Worm (Caenorhabditis elegans) whole organism, early embryonic: Measurements from ENCODE around the gene nit-1.

Experiments used
- B0310.2 ChIP-seq: sonication (generic microtip); optimal IDR thresholded peaks from 2 replicates; lab custom pipeline; 2016; ENCODE audit warnings: mild to moderate bottlenecking, missing genetic modification characterization, missing compliant biosample characterization
- F13C5.2 ChIP-seq: sonication (generic microtip); optimal IDR thresholded peaks from 2 replicates; lab custom pipeline; 2017; ENCODE audit warnings: mild to moderate bottlenecking, missing genetic modification characterization, inconsistent platforms, missing compliant biosample characterization
- aly-1 ChIP-seq: sonication (generic microtip); optimal IDR thresholded peaks from 2 replicates; lab custom pipeline; 2016; ENCODE audit warnings: missing genetic modification characterization, missing compliant biosample characterization
- ama-1 ChIP-seq: fragments of 150-350 bp; optimal IDR thresholded peaks from 2 replicates; lab custom pipeline; 2014
- ceh-13 ChIP-seq: fragments of 200-800 bp; sonication (Bioruptor generic); optimal IDR thresholded peaks from 2 replicates; lab custom pipeline; 2018; ENCODE audit warnings: mild to moderate bottlenecking, missing genetic modification characterization, missing compliant biosample characterization
- ceh-36 ChIP-seq: sonication (generic microtip); optimal IDR thresholded peaks from 2 replicates; lab custom pipeline; 2016; ENCODE audit warnings: missing genetic modification characterization, inconsistent platforms, missing compliant biosample characterization
- ets-7 ChIP-seq: sonication (generic microtip); optimal IDR thresholded peaks from 2 replicates; lab custom pipeline; 2016; ENCODE audit warnings: missing genotype, missing genetic modification characterization, missing compliant biosample characterization
- flt-1 ChIP-seq: fragments of 200-800 bp; sonication (Bioruptor generic); IDR thresholded peaks from 2 replicates; pipeline ENCODE4 v1.3.6; 2022; ENCODE audit warnings: missing genetic modification characterization, missing compliant biosample characterization
- hmbx-1 ChIP-seq: sonication (generic microtip); optimal IDR thresholded peaks from 2 replicates; lab custom pipeline; 2016; ENCODE audit warnings: mild to moderate bottlenecking, missing genetic modification characterization, missing compliant biosample characterization
- hmg-4 ChIP-seq: fragments of 200-800 bp; sonication (Bioruptor generic); optimal IDR thresholded peaks from 2 replicates; lab custom pipeline; 2018; ENCODE audit warnings: mild to moderate bottlenecking, missing genetic modification characterization, missing compliant biosample characterization
- hnd-1 ChIP-seq: sonication (generic microtip); optimal IDR thresholded peaks from 2 replicates; lab custom pipeline; 2016; ENCODE audit warnings: missing genetic modification characterization, missing compliant biosample characterization
- pes-1 ChIP-seq: fragments of 200-800 bp; sonication (Bioruptor generic); IDR thresholded peaks from 2 replicates; pipeline ENCODE4 v1.3.6; 2022; ENCODE audit warnings: missing genetic modification reagents, missing genetic modification characterization, missing compliant biosample characterization
- scrt-1 ChIP-seq: fragments of 200-800 bp; sonication (Bioruptor generic); IDR thresholded peaks from 2 replicates; pipeline ENCODE4 v1.3.6; 2022; ENCODE audit warnings: missing genetic modification characterization, missing compliant biosample characterization
- sea-1 ChIP-seq: fragments of 200-800 bp; sonication (Bioruptor generic); conservative IDR thresholded peaks from 2 replicates; pipeline ENCODE4 v1.3.6; 2022; ENCODE audit warnings: missing genetic modification characterization, missing compliant biosample characterization
- tbx-11 ChIP-seq: fragments of 200-800 bp; sonication (Bioruptor generic); IDR thresholded peaks from 2 replicates; pipeline ENCODE4 v1.3.6; 2022; ENCODE audit warnings: missing genetic modification characterization, missing compliant biosample characterization
- tbx-37 ChIP-seq: fragments of 200-800 bp; sonication (Bioruptor generic); conservative IDR thresholded peaks from 2 replicates; pipeline ENCODE4 v1.3.6; 2022; ENCODE audit warnings: missing genetic modification reagents, missing genetic modification characterization, missing compliant biosample characterization
- tra-4 ChIP-seq: sonication (generic microtip); optimal IDR thresholded peaks from 2 replicates; lab custom pipeline; 2017; ENCODE audit warnings: missing genetic modification characterization, missing compliant biosample characterization

nit-1 gene

DNA sequence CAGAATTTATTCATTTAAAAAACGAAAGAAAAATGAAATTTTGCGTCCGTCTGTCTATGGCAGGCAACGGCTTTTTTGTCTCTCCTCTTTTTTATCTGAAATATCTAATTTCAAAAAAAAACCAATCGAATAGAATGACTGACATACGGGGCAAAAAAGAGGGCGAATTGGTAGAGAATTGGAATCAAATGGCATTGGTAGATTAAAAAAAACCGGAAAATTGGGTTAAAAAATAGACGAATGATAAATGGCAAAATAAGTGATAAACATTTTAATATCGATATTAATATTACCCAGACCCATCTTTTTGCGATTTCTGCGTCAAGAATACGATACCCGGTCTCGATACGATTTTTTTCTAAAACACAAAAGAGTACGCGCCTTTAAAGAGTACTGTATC is 20.5 kb upstream of the nit-1 start, which contains the start of gene tir-1:
tir-1 (minus strand) TSS at position 101 of the 400 bp plus-strand sequence.
- TF ChIP-seq aly-1, result no peak
- TF ChIP-seq F13C5.2 (tag; lab: Kevin White, UChicago), result no peak
- no peak for TF ChIP-seq flt-1 (GFP tag; lab: Robert Waterston, UW)
- no peak for TF ChIP-seq hmg-4
- no peak for TF ChIP-seq scrt-1 (GFP tag; lab: Robert Waterston, UW)
- TF ChIP-seq hnd-1 (tag; lab: Kevin White, UChicago), result no peak
- no peak for TF ChIP-seq ceh-13 (GFP tag; lab: Kevin White, UChicago)
- TF ChIP-seq sea-1, result no peak
- no peak for TF ChIP-seq ceh-36 (tag; lab: Kevin White, UChicago)
- TF ChIP-seq pes-1 (GFP tag; lab: Robert Waterston, UW), result no peak
- TF ChIP-seq hmbx-1 (tag; lab: Kevin White, UChicago), result no peak
- no peak for TF ChIP-seq tbx-11 (GFP tag; lab: Robert Waterston, UW)
- no peak for TF ChIP-seq B0310.2 (tag; lab: Kevin White, UChicago)
- no peak for TF ChIP-seq ets-7 (tag; lab: Kevin White, UChicago)
- no peak for TF ChIP-seq tra-4 (tag; lab: Kevin White, UChicago)
- TF ChIP-seq tbx-37 (GFP tag; lab: Robert Waterston, UW), result no peak
- no peak for TF ChIP-seq ama-1 (lab: Kevin White, UChicago)

DNA sequence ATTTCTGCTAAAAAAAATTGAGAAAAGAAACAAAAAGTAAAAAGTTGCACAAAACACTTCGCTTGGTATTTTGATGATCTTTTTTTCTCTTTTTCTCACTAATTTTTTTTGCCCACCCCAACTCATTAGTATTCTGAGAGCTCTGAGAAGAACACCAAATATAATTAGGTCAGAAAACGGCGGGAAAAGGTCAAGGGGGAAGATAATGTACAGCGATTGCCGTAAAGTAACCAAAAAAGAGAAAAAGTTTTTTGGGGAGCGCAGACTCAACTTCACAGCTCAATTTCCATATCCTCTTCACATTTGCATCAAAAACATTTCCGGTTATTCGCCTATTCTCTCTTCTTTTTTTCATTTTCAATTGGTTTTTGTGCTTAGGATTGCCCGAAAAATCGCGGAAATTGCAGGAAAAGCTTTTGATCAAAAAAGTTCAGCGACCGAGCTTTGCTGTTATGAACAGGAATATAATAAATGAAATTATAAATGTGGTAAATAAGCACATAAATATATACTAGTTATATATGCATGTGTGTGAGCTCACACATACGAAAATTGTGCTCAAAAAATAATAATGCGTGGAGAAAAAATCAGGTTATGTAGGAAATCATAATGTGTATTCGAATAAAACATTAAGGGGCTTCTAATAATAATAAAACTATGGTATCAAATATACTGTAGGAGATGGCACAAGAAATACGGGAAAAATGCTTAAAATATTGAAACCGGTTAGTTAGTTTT is 19.2 kb upstream of the nit-1 start:
- TF ChIP-seq tbx-37 (GFP tag; lab: Robert Waterston, UW) (no peak), ets-7 (tag; lab: Kevin White, UChicago) (no peak), sea-1 (no peak), F13C5.2 (tag; lab: Kevin White, UChicago) (no peak), scrt-1 (GFP tag; lab: Robert Waterston, UW) (no peak), flt-1 (GFP tag; lab: Robert Waterston, UW) (no peak), ama-1 (lab: Kevin White, UChicago) (no peak), pes-1 (GFP tag; lab: Robert Waterston, UW) (no peak), aly-1 (no peak), ceh-36 (tag; lab: Kevin White, UChicago) (no peak), tbx-11 (GFP tag; lab: Robert Waterston, UW) (no peak), tra-4 (tag; lab: Kevin White, UChicago) (no peak), ceh-13 (GFP tag; lab: Kevin White, UChicago) (no peak), B0310.2 (tag; lab: Kevin White, UChicago) (no peak), hnd-1 (tag; lab: Kevin White, UChicago) (no peak)

DNA sequence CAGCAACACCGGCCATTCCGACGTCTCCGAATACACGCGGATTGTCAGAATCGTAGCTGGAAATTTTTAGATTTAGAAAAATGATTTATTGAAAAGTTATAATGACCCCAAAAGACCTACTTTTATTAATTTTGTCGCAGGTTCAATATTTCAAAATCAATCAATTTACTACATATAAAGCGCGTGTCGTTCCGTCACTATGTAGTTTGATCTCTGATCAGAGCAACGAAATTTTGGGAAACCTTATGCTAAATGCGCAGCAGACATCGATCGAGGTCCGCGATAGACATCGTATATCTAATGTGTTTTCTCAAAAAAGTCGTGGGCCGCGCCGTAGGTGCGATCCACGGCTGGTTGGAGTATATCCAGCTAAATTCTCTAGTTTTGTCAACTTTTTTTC is 15.5 kb upstream of the nit-1 start:
- no peak for TF ChIP-seq hnd-1 (tag; lab: Kevin White, UChicago)
- TF ChIP-seq sea-1, result no peak
- TF ChIP-seq ceh-36 (tag; lab: Kevin White, UChicago), result no peak
- TF ChIP-seq flt-1 (GFP tag; lab: Robert Waterston, UW), result no peak
- no peak for TF ChIP-seq hmbx-1 (tag; lab: Kevin White, UChicago)
- TF ChIP-seq tra-4 (tag; lab: Kevin White, UChicago), result no peak

DNA sequence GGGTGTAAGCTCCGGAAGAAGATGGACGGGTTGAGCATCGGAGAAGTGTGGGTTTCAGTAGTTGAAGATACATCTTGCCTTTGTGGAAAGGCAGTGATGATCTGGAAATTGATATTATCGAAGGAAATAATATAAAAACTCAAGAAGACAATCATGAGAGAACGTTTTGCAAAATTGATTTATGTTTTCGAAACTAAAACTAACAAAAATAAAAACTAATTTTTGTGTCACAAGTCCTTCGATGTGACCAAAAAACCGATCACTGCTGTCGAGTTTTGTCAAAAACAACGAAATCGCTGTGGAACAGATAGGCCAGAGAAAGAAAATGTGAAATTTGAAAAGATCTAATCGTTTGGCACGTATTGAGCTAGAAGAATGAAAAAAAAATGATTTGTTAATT is 14.4 kb upstream of the nit-1 start, which contains the start of gene mmcm-1:
mmcm-1 (minus strand) TSS at position 101 of the 400 bp plus-strand sequence.
- TF ChIP-seq flt-1 (GFP tag; lab: Robert Waterston, UW) (no peak), B0310.2 (tag; lab: Kevin White, UChicago) (no peak), ceh-36 (tag; lab: Kevin White, UChicago) (no peak), scrt-1 (GFP tag; lab: Robert Waterston, UW) (no peak), sea-1 (no peak), ama-1 (lab: Kevin White, UChicago) (no peak), ets-7 (tag; lab: Kevin White, UChicago) (no peak), hnd-1 (tag; lab: Kevin White, UChicago) (no peak), tbx-37 (GFP tag; lab: Robert Waterston, UW) (no peak), ceh-13 (GFP tag; lab: Kevin White, UChicago) (no peak), aly-1 (no peak), tbx-11 (GFP tag; lab: Robert Waterston, UW) (no peak)

DNA sequence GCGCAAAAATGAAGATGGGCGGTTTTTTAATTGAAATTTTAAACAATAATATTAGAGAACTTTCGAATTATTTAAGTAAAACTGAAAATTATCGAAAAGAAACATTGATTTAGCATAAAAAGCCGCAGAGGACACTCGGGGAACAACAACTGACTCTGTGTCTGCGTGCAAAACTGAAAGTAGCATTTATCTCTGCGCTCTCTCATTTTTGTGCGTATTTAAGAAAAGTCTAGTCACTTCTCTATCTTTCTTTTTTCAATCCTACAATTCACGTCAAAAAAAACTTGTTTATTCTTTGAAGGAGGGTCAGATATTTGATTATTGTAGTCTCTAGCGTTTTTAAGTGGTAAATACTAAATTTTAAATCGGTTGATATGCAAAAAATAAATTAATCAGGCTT is 13.8 kb upstream of the nit-1 start:
- no peak for TF ChIP-seq ceh-13 (GFP tag; lab: Kevin White, UChicago)
- no peak for TF ChIP-seq ama-1 (lab: Kevin White, UChicago)

DNA sequence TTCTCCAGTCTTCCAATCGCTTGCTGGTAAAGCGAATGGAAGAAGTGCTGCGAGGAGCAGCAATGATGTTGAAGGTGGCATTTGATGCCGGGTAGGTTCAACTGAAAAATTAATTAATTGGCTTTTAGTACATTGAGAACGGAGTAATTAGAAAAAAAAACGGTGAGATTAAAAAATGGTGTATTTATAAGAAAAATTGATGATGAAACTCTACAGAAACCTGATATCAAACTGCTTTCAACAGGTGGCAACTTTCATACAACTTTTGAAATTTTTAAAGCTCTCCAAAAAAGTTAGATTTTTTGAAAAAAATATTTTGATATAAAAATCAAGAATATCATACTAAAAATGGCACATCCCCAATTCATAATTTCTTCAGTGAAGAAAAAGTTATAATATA is 8.0 kb upstream of the nit-1 start, which contains the start of gene pat-3:
pat-3 (minus strand) TSS at position 101 of the 400 bp plus-strand sequence.
- TF ChIP-seq ets-7 (tag; lab: Kevin White, UChicago), result no peak
- TF ChIP-seq tbx-37 (GFP tag; lab: Robert Waterston, UW), result no peak
- no peak for TF ChIP-seq B0310.2 (tag; lab: Kevin White, UChicago)
- no peak for TF ChIP-seq hnd-1 (tag; lab: Kevin White, UChicago)
- TF ChIP-seq ceh-36 (tag; lab: Kevin White, UChicago), result no peak
- no peak for TF ChIP-seq ceh-13 (GFP tag; lab: Kevin White, UChicago)
- no peak for TF ChIP-seq ama-1 (lab: Kevin White, UChicago)
- TF ChIP-seq aly-1, result no peak
- no peak for TF ChIP-seq scrt-1 (GFP tag; lab: Robert Waterston, UW)
- TF ChIP-seq hmbx-1 (tag; lab: Kevin White, UChicago), result no peak
- no peak for TF ChIP-seq tra-4 (tag; lab: Kevin White, UChicago)
- TF ChIP-seq hmg-4, result no peak
- no peak for TF ChIP-seq pes-1 (GFP tag; lab: Robert Waterston, UW)
- TF ChIP-seq sea-1, result no peak
- no peak for TF ChIP-seq flt-1 (GFP tag; lab: Robert Waterston, UW)
- no peak for TF ChIP-seq F13C5.2 (tag; lab: Kevin White, UChicago)
- no peak for TF ChIP-seq tbx-11 (GFP tag; lab: Robert Waterston, UW)

DNA sequence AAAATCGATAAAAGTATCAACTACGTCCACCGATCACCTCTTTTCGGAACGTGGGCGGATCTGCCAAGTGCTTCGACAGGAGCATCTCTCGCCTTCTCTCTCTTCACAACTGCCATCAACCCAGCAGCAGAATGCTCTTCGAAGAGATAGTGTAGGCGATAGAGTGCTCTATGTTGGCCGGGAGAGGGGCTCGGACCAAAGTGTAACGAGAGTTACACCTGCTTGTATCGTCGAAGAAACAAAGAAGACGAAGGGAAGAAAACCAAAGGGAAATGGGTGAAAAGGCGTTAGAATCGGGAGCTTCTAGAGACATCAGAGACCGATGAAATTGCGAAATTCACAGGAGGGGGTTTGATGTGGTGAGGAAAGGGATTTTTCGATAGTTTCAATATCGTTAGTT is 7.2 kb upstream of the nit-1 start:
- peak; percentile 27 for TF ChIP-seq aly-1
- TF ChIP-seq F13C5.2 (tag; lab: Kevin White, UChicago), result no peak
- 0 out of 2 replicates have a peak, but pooled peaks have one; percentile 19 for TF ChIP-seq pes-1 (GFP tag; lab: Robert Waterston, UW)
- TF ChIP-seq hmbx-1 (tag; lab: Kevin White, UChicago), result no peak
- TF ChIP-seq ets-7 (tag; lab: Kevin White, UChicago), result no peak
- no peak for TF ChIP-seq sea-1
